Worm (Caenorhabditis elegans) whole organism, L2 larva: ENCODE results near the gene F44F4.9.

Experiments used
- C34F6.9 ChIP-seq: fragments of 150-350 bp; optimal IDR thresholded peaks from 2 replicates; lab custom pipeline; 2014; ENCODE audit warnings: missing biosample characterization, missing genetic modification characterization
- F13H6.1 ChIP-seq: sonication (generic microtip); optimal IDR thresholded peaks from 2 replicates; lab custom pipeline; 2016; ENCODE audit warnings: missing genetic modification characterization, missing compliant biosample characterization
- R02D3.7 ChIP-seq: fragments of 150-350 bp; optimal IDR thresholded peaks from 2 replicates; lab custom pipeline; 2014; ENCODE audit warnings: missing biosample characterization, missing genetic modification characterization
- Y55F3AM.14 ChIP-seq: fragments of 200-800 bp; sonication (Bioruptor generic); optimal IDR thresholded peaks from 2 replicates; lab custom pipeline; 2018; ENCODE audit warnings: mild to moderate bottlenecking, missing genetic modification characterization, missing compliant biosample characterization
- ZK546.5 ChIP-seq: sonication (generic microtip); optimal IDR thresholded peaks from 2 replicates; lab custom pipeline; 2017; ENCODE audit warnings: missing biosample characterization, missing genetic modification characterization
- alr-1 ChIP-seq: fragments of 150-350 bp; optimal IDR thresholded peaks from 2 replicates; lab custom pipeline; 2014; ENCODE audit warnings: missing biosample characterization, missing genetic modification characterization
- aly-2 ChIP-seq: fragments of 150-350 bp; optimal IDR thresholded peaks from 2 replicates; lab custom pipeline; 2014; ENCODE audit warnings: missing biosample characterization, missing genetic modification characterization
- blmp-1 ChIP-seq: sonication (generic microtip); optimal IDR thresholded peaks from 2 replicates; lab custom pipeline; 2017; ENCODE audit warnings: missing genetic modification characterization, mild to moderate bottlenecking, missing compliant biosample characterization, antibody characterized with exemption, moderate library complexity; ENCODE audit not compliant: insufficient read depth
- ceh-16 ChIP-seq: fragments of 150-350 bp; optimal IDR thresholded peaks from 2 replicates; lab custom pipeline; 2014; ENCODE audit warnings: missing biosample characterization, missing genetic modification characterization
- ceh-82 ChIP-seq: fragments of 150-350 bp; optimal IDR thresholded peaks from 2 replicates; lab custom pipeline; 2014; ENCODE audit warnings: missing biosample characterization, missing genetic modification characterization
- crh-2 ChIP-seq: sonication (generic microtip); optimal IDR thresholded peaks from 2 replicates; lab custom pipeline; 2017; ENCODE audit warnings: missing biosample characterization, missing genetic modification characterization
- dmd-4 ChIP-seq: sonication (generic microtip); optimal IDR thresholded peaks from 2 replicates; lab custom pipeline; 2017; ENCODE audit warnings: missing biosample characterization, missing genetic modification characterization
- elt-1 ChIP-seq: fragments of 150-350 bp; optimal IDR thresholded peaks from 2 replicates; lab custom pipeline; 2014; ENCODE audit warnings: missing biosample characterization, missing genetic modification characterization
- elt-3 ChIP-seq: sonication (generic microtip); optimal IDR thresholded peaks from 2 replicates; lab custom pipeline; 2017; ENCODE audit warnings: missing biosample characterization, missing genetic modification characterization
- fos-1 ChIP-seq: fragments of 150-350 bp; optimal IDR thresholded peaks from 2 replicates; lab custom pipeline; 2014; ENCODE audit warnings: missing biosample characterization, missing genetic modification characterization
- gmeb-1 ChIP-seq: fragments of 150-350 bp; optimal IDR thresholded peaks from 2 replicates; lab custom pipeline; 2014; ENCODE audit warnings: missing biosample characterization, missing genetic modification characterization
- lin-11 ChIP-seq: fragments of 150-350 bp; sonication (generic microtip); optimal IDR thresholded peaks from 2 replicates; lab custom pipeline; 2014; ENCODE audit warnings: missing biosample characterization, missing genetic modification characterization, inconsistent platforms, mixed read lengths
- lin-13 ChIP-seq: fragments of 150-350 bp; optimal IDR thresholded peaks from 2 replicates; lab custom pipeline; 2014; ENCODE audit warnings: missing biosample characterization, missing genetic modification reagents, missing genetic modification characterization
- lsy-2 ChIP-seq, 2 experiments: fragments of 150-350 bp in 1 of 2; sonication (generic microtip) in 1 of 2; optimal IDR thresholded peaks; 2 replicates each; lab custom pipeline; 2014 to 2017; ENCODE audit warnings: missing biosample characterization in 2 of 2, missing genetic modification characterization in 2 of 2
- mab-5 ChIP-seq: fragments of 150-350 bp; optimal IDR thresholded peaks from 2 replicates; lab custom pipeline; 2014; ENCODE audit warnings: missing biosample characterization, missing genetic modification characterization
- mbf-1 ChIP-seq: sonication (generic microtip); optimal IDR thresholded peaks from 2 replicates; lab custom pipeline; 2017; ENCODE audit warnings: missing biosample characterization, missing genetic modification characterization
- mdl-1 ChIP-seq, 2 experiments: fragments of 150-350 bp in 1 of 2; sonication (generic microtip) in 1 of 2; optimal IDR thresholded peaks; 2 replicates each; lab custom pipeline; 2017; ENCODE audit warnings: missing biosample characterization in 2 of 2, missing genetic modification characterization in 2 of 2
- nhr-11 ChIP-seq: fragments of 150-350 bp; optimal IDR thresholded peaks from 2 replicates; lab custom pipeline; 2014; ENCODE audit warnings: missing biosample characterization, missing genetic modification characterization
- nhr-12 ChIP-seq: fragments of 150-350 bp; optimal IDR thresholded peaks from 2 replicates; lab custom pipeline; 2014; ENCODE audit warnings: missing biosample characterization, missing genetic modification characterization
- nhr-129 ChIP-seq: fragments of 150-350 bp; optimal IDR thresholded peaks from 2 replicates; lab custom pipeline; 2014; ENCODE audit warnings: missing biosample characterization, missing genetic modification characterization
- nhr-21 ChIP-seq: fragments of 150-350 bp; optimal IDR thresholded peaks from 2 replicates; lab custom pipeline; 2014; ENCODE audit warnings: missing biosample characterization, missing genetic modification characterization
- nhr-23 ChIP-seq: fragments of 150-350 bp; optimal IDR thresholded peaks from 2 replicates; lab custom pipeline; 2014; ENCODE audit warnings: missing biosample characterization, missing genetic modification reagents, missing genetic modification characterization
- nhr-25 ChIP-seq: fragments of 150-350 bp; sonication (generic microtip); optimal IDR thresholded peaks from 3 replicates; lab custom pipeline; 2014; ENCODE audit warnings: missing biosample characterization, missing genetic modification characterization
- nhr-6 ChIP-seq: fragments of 150-350 bp; optimal IDR thresholded peaks from 2 replicates; lab custom pipeline; 2014; ENCODE audit warnings: missing biosample characterization, missing genetic modification characterization
- peb-1 ChIP-seq: fragments of 150-350 bp; optimal IDR thresholded peaks from 2 replicates; lab custom pipeline; 2014; ENCODE audit warnings: missing biosample characterization, missing genetic modification characterization
- skn-1 ChIP-seq: sonication (generic microtip); optimal IDR thresholded peaks from 2 replicates; lab custom pipeline; 2017; ENCODE audit warnings: missing biosample characterization, missing genetic modification characterization
- sma-3 ChIP-seq: sonication (generic microtip); optimal IDR thresholded peaks from 2 replicates; lab custom pipeline; 2016; ENCODE audit warnings: missing genetic modification reagents, missing genetic modification characterization, missing compliant biosample characterization
- sma-9 ChIP-seq, 2 experiments: fragments of 150-350 bp in 1 of 2; sonication (generic microtip) in 1 of 2; optimal IDR thresholded peaks; 2 replicates each; lab custom pipeline; 2014 to 2016; ENCODE audit warnings: missing genetic modification characterization in 2 of 2, mild to moderate bottlenecking in 1 of 2, missing biosample characterization in 1 of 2, missing compliant biosample characterization in 1 of 2, missing genetic modification reagents in 1 of 2, moderate library complexity in 1 of 2
- snpc-4 ChIP-seq: fragments of 150-350 bp; optimal IDR thresholded peaks from 2 replicates; lab custom pipeline; 2014; ENCODE audit warnings: missing biosample characterization, missing genetic modification characterization
- unc-55 ChIP-seq: fragments of 150-350 bp; sonication (generic microtip); optimal IDR thresholded peaks from 3 replicates; lab custom pipeline; 2014; ENCODE audit warnings: missing biosample characterization, missing genetic modification reagents, missing genetic modification characterization
- unc-62 ChIP-seq: fragments of 150-350 bp; optimal IDR thresholded peaks from 2 replicates; lab custom pipeline; 2014; ENCODE audit warnings: missing biosample characterization, missing genetic modification reagents, missing genetic modification characterization
- ztf-1 ChIP-seq: fragments of 200-800 bp; sonication (Bioruptor generic); conservative IDR thresholded peaks from 2 replicates; pipeline ENCODE4 v1.3.6; 2022; ENCODE audit warnings: missing genetic modification characterization, missing compliant biosample characterization
- ztf-11 ChIP-seq: sonication (generic microtip); optimal IDR thresholded peaks from 2 replicates; lab custom pipeline; 2017; ENCODE audit warnings: missing biosample characterization, missing genetic modification characterization
- ztf-4 ChIP-seq: fragments of 150-350 bp; optimal IDR thresholded peaks from 2 replicates; lab custom pipeline; 2014; ENCODE audit warnings: missing biosample characterization, missing genetic modification characterization

The F44F4.9 gene

ce11 chrII:10956793-10957192 is 41.2 kb upstream of the F44F4.9 start, which contains the start of gene R03D7.8:
Gene R03D7.8, minus strand, starts transcription at chrII:10956893.
- TF ChIP-seq nhr-12 (tag; lab: Kevin White, UChicago): no peak
- no peak for TF ChIP-seq mab-5 (tag; lab: Kevin White, UChicago)
- TF ChIP-seq gmeb-1 (tag; lab: Kevin White, UChicago): no peak
- TF ChIP-seq ceh-82: no peak
- no peak for TF ChIP-seq dmd-4 (tag; lab: Kevin White, UChicago)
- no peak for TF ChIP-seq lsy-2 (tag; optimal IDR thresholded peaks at IDR 0.05; lab: Kevin White, UChicago)
- no peak for TF ChIP-seq peb-1
- TF ChIP-seq F13H6.1 (tag; lab: Kevin White, UChicago): no peak
- no peak for TF ChIP-seq ztf-4 (tag; lab: Kevin White, UChicago)
- TF ChIP-seq aly-2: no peak
- no peak for TF ChIP-seq lin-11 (tag; lab: Kevin White, UChicago)
- TF ChIP-seq elt-1 (tag; lab: Kevin White, UChicago): no peak

DNA sequence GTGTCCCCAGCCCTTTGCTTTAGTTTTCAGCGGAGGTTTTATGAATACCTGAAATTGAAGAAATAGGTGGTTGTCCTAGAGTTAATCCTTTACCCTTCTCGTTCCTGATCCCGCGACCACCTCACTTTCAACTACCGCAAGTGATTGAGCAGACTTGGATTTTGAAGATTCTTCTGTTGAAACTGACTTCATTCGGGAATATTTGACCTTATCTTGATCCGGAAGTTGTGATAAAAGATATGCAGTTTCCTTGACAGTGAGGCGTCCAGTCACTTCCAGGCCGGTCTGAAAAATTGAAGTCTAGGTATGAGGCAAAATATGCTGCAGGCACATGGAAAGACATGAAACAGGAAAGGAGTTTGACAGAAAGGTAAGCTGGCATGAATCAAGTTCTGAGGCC is 39.5 kb upstream of the F44F4.9 start:
- TF ChIP-seq nhr-6 (tag; lab: Kevin White, UChicago) (no peak), unc-62 (GFP tag; lab: Kevin White, UChicago) (no peak), skn-1 (tag; lab: Kevin White, UChicago) (no peak), F13H6.1 (tag; lab: Kevin White, UChicago) (no peak), ztf-4 (tag; lab: Kevin White, UChicago) (no peak), Y55F3AM.14 (GFP tag; lab: Kevin White, UChicago) (no peak), unc-55 (GFP tag; lab: Kevin White, UChicago) (no peak), ztf-1 (no peak), nhr-21 (tag; lab: Kevin White, UChicago) (no peak), nhr-11 (no peak), mbf-1 (tag; lab: Kevin White, UChicago) (no peak), mdl-1 (tag; optimal IDR thresholded peaks at IDR 0.05; lab: Kevin White, UChicago) (no peak), snpc-4 (tag; lab: Kevin White, UChicago) (no peak), lin-13 (GFP tag; lab: Kevin White, UChicago) (no peak)

ce11 chrII:10953065-10953464 is 37.4 kb upstream of the F44F4.9 start, which contains the start of gene nos-1:
Gene nos-1, minus strand, starts transcription at chrII:10953165.
- TF ChIP-seq mbf-1 (tag; lab: Kevin White, UChicago) (no peak), nhr-12 (tag; lab: Kevin White, UChicago) (no peak), gmeb-1 (tag; lab: Kevin White, UChicago) (no peak), lsy-2 (tag; optimal IDR thresholded peaks at IDR 0.05; lab: Kevin White, UChicago) (no peak), skn-1 (tag; lab: Kevin White, UChicago) (no peak), blmp-1 (tag; lab: Kevin White, UChicago) (no peak), elt-3 (tag; lab: Kevin White, UChicago) (no peak)
- TF ChIP-seq, all 48 proteins: peak for 0

DNA sequence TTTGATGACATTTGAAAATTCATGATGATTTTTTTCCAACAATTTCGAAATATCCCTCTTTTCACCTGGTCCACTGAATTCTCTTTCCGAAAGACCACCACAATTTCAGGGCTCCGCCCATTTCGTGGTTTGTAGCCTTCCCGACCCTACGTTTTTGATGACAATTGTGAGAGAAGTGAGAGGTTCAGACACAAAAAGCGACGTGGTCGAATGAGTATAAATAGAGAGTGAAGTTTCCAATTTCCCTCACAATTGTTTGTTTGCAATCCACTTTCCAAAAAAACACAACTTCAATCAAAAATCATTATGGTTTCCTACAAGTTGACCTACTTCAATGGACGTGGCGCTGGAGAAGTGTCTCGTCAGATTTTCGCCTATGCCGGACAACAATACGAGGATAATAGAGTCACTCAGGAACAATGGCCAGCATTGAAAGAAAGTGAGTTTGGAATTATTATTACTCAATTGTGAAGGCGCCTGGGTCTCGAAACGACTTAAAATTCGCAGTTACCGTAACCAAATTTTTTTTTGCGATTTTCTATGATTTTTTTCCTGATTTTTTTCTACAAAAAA is 34.6 kb upstream of the F44F4.9 start, which contains the start of gene gst-5:
Gene gst-5, plus strand, starts transcription at position 246 of the 573 bp plus-strand sequence.
- TF ChIP-seq mdl-1 (tag; optimal IDR thresholded peaks at IDR 0.05; lab: Kevin White, UChicago) (peak in 1 of 2 experiments; percentile 2), elt-1 (tag; lab: Kevin White, UChicago) (no peak), C34F6.9 (peak; percentile 29), F13H6.1 (tag; lab: Kevin White, UChicago) (peak; percentile 61), skn-1 (tag; lab: Kevin White, UChicago) (peak; percentile 85), Y55F3AM.14 (GFP tag; lab: Kevin White, UChicago) (no peak), elt-3 (tag; lab: Kevin White, UChicago) (no peak), ztf-4 (tag; lab: Kevin White, UChicago) (peak; percentile 4), nhr-11 (peak; percentile 5), sma-3 (GFP tag; lab: Kevin White, UChicago) (no peak), R02D3.7 (tag; lab: Kevin White, UChicago) (no peak), ceh-16 (tag; lab: Kevin White, UChicago) (no peak), alr-1 (tag; lab: Kevin White, UChicago) (no peak), lsy-2 (tag; optimal IDR thresholded peaks at IDR 0.05; lab: Kevin White, UChicago) (peak; percentile 24 to 57), mbf-1 (tag; lab: Kevin White, UChicago) (no peak), ZK546.5 (no peak), sma-9 (GFP tag; optimal IDR thresholded peaks at IDR 0.05; lab: Kevin White, UChicago) (peak; percentile 75), sma-9 (tag; optimal IDR thresholded peaks at IDR 0.05; lab: Kevin White, UChicago) (no peak), crh-2 (tag; lab: Kevin White, UChicago) (peak; percentile 48), nhr-129 (tag; lab: Kevin White, UChicago) (peak; percentile 86), ztf-11 (tag; lab: Kevin White, UChicago) (no peak), fos-1 (tag; lab: Kevin White, UChicago) (peak; percentile 68), nhr-25 (tag; lab: Kevin White, UChicago) (no peak), nhr-23 (tag; lab: Kevin White, UChicago) (no peak)
- TF ChIP-seq, all 48 proteins: peak for 11
